Worm (Caenorhabditis elegans) whole organism, L4 larva: Measurements from ENCODE around the gene R09H10.5.

Experiments used
- F26F4.8 ChIP-seq: fragments of 200-800 bp; sonication (Bioruptor generic); conservative IDR thresholded peaks from 2 replicates; pipeline ENCODE4 v1.3.6; 2022; ENCODE audit warnings: missing genetic modification characterization, missing compliant biosample characterization
- mxl-3 ChIP-seq: fragments of 200-800 bp; sonication (Bioruptor generic); optimal IDR thresholded peaks from 2 replicates; lab custom pipeline; 2018; ENCODE audit warnings: mild to moderate bottlenecking, missing genetic modification characterization, missing compliant biosample characterization
- nhr-111 ChIP-seq: fragments of 200-800 bp; sonication (Bioruptor generic); optimal IDR thresholded peaks from 2 replicates; lab custom pipeline; 2018; ENCODE audit warnings: mild to moderate bottlenecking, missing genetic modification characterization, missing compliant biosample characterization
- nhr-237 ChIP-seq: sonication (generic microtip); optimal IDR thresholded peaks from 2 replicates; lab custom pipeline; 2017; ENCODE audit warnings: missing biosample characterization, missing genetic modification characterization
- pha-4 ChIP-seq, 2 experiments: fragments of 150-350 bp in 1 of 2; fragments of 200-800 bp in 1 of 2; sonication (Bioruptor generic) in 1 of 2; IDR thresholded peaks in 1 of 2; optimal IDR thresholded peaks in 1 of 2; 2 replicates each; pipeline versions ENCODE4 v1.3.6 to Lab custom; 2014 to 2022; ENCODE audit warnings: missing genetic modification characterization in 2 of 2, missing genetic modification reagents in 2 of 2, missing biosample characterization in 1 of 2, missing compliant biosample characterization in 1 of 2
- ztf-7 ChIP-seq: fragments of 150-350 bp; optimal IDR thresholded peaks from 2 replicates; lab custom pipeline; 2014; ENCODE audit warnings: missing biosample characterization, missing genetic modification characterization

- TF ChIP-seq nhr-237 (tag; lab: Kevin White, UChicago): no peak
- TF ChIP-seq nhr-111 (GFP tag; lab: Kevin White, UChicago): no peak
- no peak for TF ChIP-seq mxl-3 (GFP tag; lab: Kevin White, UChicago)
- TF ChIP-seq pha-4 (GFP tag; IDR thresholded peaks at IDR 0.05; lab: Robert Waterston, UW): no peak
- TF ChIP-seq pha-4 (tag; optimal IDR thresholded peaks at IDR 0.05; lab: Kevin White, UChicago): no peak
- no peak for TF ChIP-seq F26F4.8 (GFP tag; lab: Robert Waterston, UW)
- no peak for TF ChIP-seq ztf-7 (tag; lab: Kevin White, UChicago)
These were observed 18.7 kb downstream of the R09H10.5 start for ce11 chrIV:10609920-10610319.
